Worm (Caenorhabditis elegans): Measurements from ENCODE around the gene R107.2.

The R107.2 gene

ce11 chrIII:9051714-9052113 lies 6.0 kb upstream of the R107.2 start:
- TF ChIP-seq flt-1 (GFP tag; IDR thresholded peaks at IDR 0.05) (no peak), med-1 (GFP tag; optimal IDR thresholded peaks at IDR 0.05; ENCODE audit: insufficient read depth) (no peak), klf-2 (GFP tag; conservative IDR thresholded peaks at IDR 0.05) (no peak), cog-1 (tag; optimal IDR thresholded peaks at IDR 0.05) (no peak), ztf-23 (GFP tag; IDR thresholded peaks at IDR 0.05) (no peak), T22C8.4 (GFP tag; IDR thresholded peaks at IDR 0.05) (no peak), ref-1 (GFP tag; conservative IDR thresholded peaks at IDR 0.05) (no peak), ztf-29 (GFP tag; IDR thresholded peaks at IDR 0.05) (no peak), tab-1 (GFP tag; IDR thresholded peaks at IDR 0.05) (no peak)

ce11 chrIII:9051119-9051597 lies 5.4 kb upstream of the R107.2 start:
- TF ChIP-seq med-1 (GFP tag; optimal IDR thresholded peaks at IDR 0.05; ENCODE audit: insufficient read depth) = no peak
- no peak for TF ChIP-seq klf-2 (GFP tag; conservative IDR thresholded peaks at IDR 0.05)
- TF ChIP-seq ztf-23 (GFP tag; IDR thresholded peaks at IDR 0.05) = no peak
- TF ChIP-seq tab-1 (GFP tag; IDR thresholded peaks at IDR 0.05) = no peak

ce11 chrIII:9050600-9050999 lies 4.9 kb upstream of the R107.2 start, which contains the start of gene ikke-1:
TSS of gene ikke-1 (minus strand) at chrIII:9050700.
- TF ChIP-seq ref-1 (GFP tag; conservative IDR thresholded peaks at IDR 0.05) (no peak), cog-1 (tag; optimal IDR thresholded peaks at IDR 0.05) (no peak), T22C8.4 (GFP tag; IDR thresholded peaks at IDR 0.05) (no peak), ztf-29 (GFP tag; IDR thresholded peaks at IDR 0.05) (no peak), flt-1 (GFP tag; IDR thresholded peaks at IDR 0.05) (no peak), klf-2 (GFP tag; conservative IDR thresholded peaks at IDR 0.05) (no peak), tab-1 (GFP tag; IDR thresholded peaks at IDR 0.05) (no peak), ztf-23 (GFP tag; IDR thresholded peaks at IDR 0.05) (no peak), med-1 (GFP tag; optimal IDR thresholded peaks at IDR 0.05; ENCODE audit: insufficient read depth) (no peak)

ce11 chrIII:9047260-9047659 lies 1.5 kb upstream of the R107.2 start:
- TF ChIP-seq tab-1 (GFP tag; IDR thresholded peaks at IDR 0.05) = no peak
- no peak for TF ChIP-seq flt-1 (GFP tag; IDR thresholded peaks at IDR 0.05)
- no peak for TF ChIP-seq cog-1 (tag; optimal IDR thresholded peaks at IDR 0.05)
- TF ChIP-seq ztf-23 (GFP tag; IDR thresholded peaks at IDR 0.05) = no peak
- no peak for TF ChIP-seq ztf-29 (GFP tag; IDR thresholded peaks at IDR 0.05)
- no peak for TF ChIP-seq klf-2 (GFP tag; conservative IDR thresholded peaks at IDR 0.05)
- no peak for TF ChIP-seq med-1 (GFP tag; optimal IDR thresholded peaks at IDR 0.05; ENCODE audit: insufficient read depth)
- no peak for TF ChIP-seq ref-1 (GFP tag; conservative IDR thresholded peaks at IDR 0.05)
- TF ChIP-seq T22C8.4 (GFP tag; IDR thresholded peaks at IDR 0.05) = no peak

ce11 chrIII:9043200-9043599 lies 2.5 kb downstream of the R107.2 start, which contains the start of gene nac-2:
TSS of gene nac-2 (minus strand) at chrIII:9043300.
- TF ChIP-seq ztf-23 (GFP tag; IDR thresholded peaks at IDR 0.05) = no peak
- no peak for TF ChIP-seq klf-2 (GFP tag; conservative IDR thresholded peaks at IDR 0.05)
- TF ChIP-seq flt-1 (GFP tag; IDR thresholded peaks at IDR 0.05) = no peak
- TF ChIP-seq ref-1 (GFP tag; conservative IDR thresholded peaks at IDR 0.05) = no peak
- no peak for TF ChIP-seq tab-1 (GFP tag; IDR thresholded peaks at IDR 0.05)
- TF ChIP-seq ztf-29 (GFP tag; IDR thresholded peaks at IDR 0.05) = no peak
- no peak for TF ChIP-seq cog-1 (tag; optimal IDR thresholded peaks at IDR 0.05)
- TF ChIP-seq med-1 (GFP tag; optimal IDR thresholded peaks at IDR 0.05; ENCODE audit: insufficient read depth) = no peak
- no peak for TF ChIP-seq T22C8.4 (GFP tag; IDR thresholded peaks at IDR 0.05)

ce11 chrIII:9037658-9038057 lies 8.1 kb downstream of the R107.2 start, which contains the start of gene R107.9:
TSS of gene R107.9 (plus strand) at chrIII:9037958.
- no peak for TF ChIP-seq flt-1 (GFP tag; IDR thresholded peaks at IDR 0.05)
- TF ChIP-seq tab-1 (GFP tag; IDR thresholded peaks at IDR 0.05) = no peak
- TF ChIP-seq med-1 (GFP tag; optimal IDR thresholded peaks at IDR 0.05; ENCODE audit: insufficient read depth) = no peak
- no peak for TF ChIP-seq ztf-23 (GFP tag; IDR thresholded peaks at IDR 0.05)
- no peak for TF ChIP-seq ref-1 (GFP tag; conservative IDR thresholded peaks at IDR 0.05)
- TF ChIP-seq ztf-29 (GFP tag; IDR thresholded peaks at IDR 0.05) = no peak
- TF ChIP-seq T22C8.4 (GFP tag; IDR thresholded peaks at IDR 0.05) = no peak
- no peak for TF ChIP-seq cog-1 (tag; optimal IDR thresholded peaks at IDR 0.05)
- TF ChIP-seq klf-2 (GFP tag; conservative IDR thresholded peaks at IDR 0.05) = no peak

ce11 chrIII:9035037-9035436 lies 10.7 kb downstream of the R107.2 start:
- no peak for TF ChIP-seq med-1 (GFP tag; optimal IDR thresholded peaks at IDR 0.05; ENCODE audit: insufficient read depth)
- no peak for TF ChIP-seq T22C8.4 (GFP tag; IDR thresholded peaks at IDR 0.05)
- TF ChIP-seq flt-1 (GFP tag; IDR thresholded peaks at IDR 0.05) = no peak
- TF ChIP-seq ztf-29 (GFP tag; IDR thresholded peaks at IDR 0.05) = no peak
- no peak for TF ChIP-seq ref-1 (GFP tag; conservative IDR thresholded peaks at IDR 0.05)
- no peak for TF ChIP-seq ztf-23 (GFP tag; IDR thresholded peaks at IDR 0.05)
- no peak for TF ChIP-seq tab-1 (GFP tag; IDR thresholded peaks at IDR 0.05)
- TF ChIP-seq cog-1 (tag; optimal IDR thresholded peaks at IDR 0.05) = no peak
- TF ChIP-seq klf-2 (GFP tag; conservative IDR thresholded peaks at IDR 0.05) = no peak

- TF ChIP-seq cog-1 (tag; optimal IDR thresholded peaks at IDR 0.05) (no peak), klf-2 (GFP tag; conservative IDR thresholded peaks at IDR 0.05) (no peak), tab-1 (GFP tag; IDR thresholded peaks at IDR 0.05) (no peak), flt-1 (GFP tag; IDR thresholded peaks at IDR 0.05) (no peak), med-1 (GFP tag; optimal IDR thresholded peaks at IDR 0.05; ENCODE audit: insufficient read depth) (no peak), ref-1 (GFP tag; conservative IDR thresholded peaks at IDR 0.05) (no peak), T22C8.4 (GFP tag; IDR thresholded peaks at IDR 0.05) (no peak), ztf-23 (GFP tag; IDR thresholded peaks at IDR 0.05) (no peak), ztf-29 (GFP tag; IDR thresholded peaks at IDR 0.05) (no peak)
These were observed 11.6 kb downstream of the R107.2 start for ce11 chrIII:9034133-9034532.

- TF ChIP-seq T22C8.4 (GFP tag; IDR thresholded peaks at IDR 0.05) (no peak), tab-1 (GFP tag; IDR thresholded peaks at IDR 0.05) (no peak), flt-1 (GFP tag; IDR thresholded peaks at IDR 0.05) (no peak), klf-2 (GFP tag; conservative IDR thresholded peaks at IDR 0.05) (no peak), ztf-29 (GFP tag; IDR thresholded peaks at IDR 0.05) (no peak), ref-1 (GFP tag; conservative IDR thresholded peaks at IDR 0.05) (no peak), ztf-23 (GFP tag; IDR thresholded peaks at IDR 0.05) (no peak), med-1 (GFP tag; optimal IDR thresholded peaks at IDR 0.05; ENCODE audit: insufficient read depth) (no peak), cog-1 (tag; optimal IDR thresholded peaks at IDR 0.05) (no peak)
These were observed 14.9 kb downstream of the R107.2 start for ce11 chrIII:9030818-9031217.

- TF ChIP-seq tab-1 (GFP tag; IDR thresholded peaks at IDR 0.05) (no peak), ref-1 (GFP tag; conservative IDR thresholded peaks at IDR 0.05) (no peak), ztf-29 (GFP tag; IDR thresholded peaks at IDR 0.05) (no peak), med-1 (GFP tag; optimal IDR thresholded peaks at IDR 0.05; ENCODE audit: insufficient read depth) (no peak), cog-1 (tag; optimal IDR thresholded peaks at IDR 0.05) (no peak), klf-2 (GFP tag; conservative IDR thresholded peaks at IDR 0.05) (no peak), T22C8.4 (GFP tag; IDR thresholded peaks at IDR 0.05) (no peak), flt-1 (GFP tag; IDR thresholded peaks at IDR 0.05) (no peak), ztf-23 (GFP tag; IDR thresholded peaks at IDR 0.05) (no peak)
These were observed 18.8 kb downstream of the R107.2 start, which contains the start of gene F59B2.13 for ce11 chrIII:9026951-9027350. TSS of gene F59B2.13 (minus strand) at chrIII:9027051.

All from whole organism, midembryonic.